Fruit fly (Drosophila melanogaster): ENCODE measurements around the gene CG4045.
A peak's percentile ranks its signal among the peaks of the same experiment; 100 is the strongest.

Gene CG4045

dm6 chrX:2123013-2123964, 47.6 kb upstream of the CG4045 start, which contains the start of gene ph-d (continued):
- TF ChIP-seq slou (GFP tag; optimal IDR thresholded peaks at IDR 0.05) (no peak), CG10431 (GFP tag; optimal IDR thresholded peaks at IDR 0.05) (peak; percentile 36), CG1024 (GFP tag; IDR thresholded peaks at IDR 0.05) (no peak), CG12769 (tag; optimal IDR thresholded peaks at IDR 0.05) (peak; percentile 98), unpg (GFP tag; optimal IDR thresholded peaks at IDR 0.05) (peak; percentile 54), HLH4C (GFP tag; IDR thresholded peaks at IDR 0.05; ENCODE audit: partially characterized antibody) (0 out of 3 replicates have a peak, but pooled peaks have one; percentile 33), pb (GFP tag; optimal IDR thresholded peaks at IDR 0.05) (peak; percentile 13), CG13296 (GFP tag; optimal IDR thresholded peaks at IDR 0.05) (peak; percentile 47), CG8765 (GFP tag; IDR thresholded peaks at IDR 0.05) (0 out of 2 replicates have a peak, but pooled peaks have one; percentile 12), Six4 (GFP tag; optimal IDR thresholded peaks at IDR 0.05) (no peak), CG34224 (GFP tag; IDR thresholded peaks at IDR 0.05; ENCODE audit: partially characterized antibody) (peak; percentile 23; the same call in 2 of the 3 replicates), ara (GFP tag; IDR thresholded peaks at IDR 0.05) (no peak), CG9817 (tag; optimal IDR thresholded peaks at IDR 0.05) (peak; percentile 13), esg (GFP tag; conservative IDR thresholded peaks at IDR 0.05) (0 out of 2 replicates have a peak, but pooled peaks have one; percentile 19), ro (GFP tag; IDR thresholded peaks at IDR 0.05) (no peak), dimm (GFP tag; IDR thresholded peaks at IDR 0.05) (no peak), CG12236 (GFP tag; optimal IDR thresholded peaks at IDR 0.05) (no peak), HLH54F (GFP tag; optimal IDR thresholded peaks at IDR 0.05) (no peak), Hsf (GFP tag; optimal IDR thresholded peaks at IDR 0.05) (peak; percentile 29), br (optimal IDR thresholded peaks at IDR 0.05) (no peak), Vsx1 (GFP tag; optimal IDR thresholded peaks at IDR 0.05) (no peak), kni (GFP tag; optimal IDR thresholded peaks at IDR 0.05) (peak; percentile 99), Spps (tag; optimal IDR thresholded peaks at IDR 0.05) (no peak), CG6272 (GFP tag; IDR thresholded peaks at IDR 0.05) (no peak), Rx (GFP tag; IDR thresholded peaks at IDR 0.05) (peak; percentile 19; the same call in 1 of the 2 replicates), CG3407 (GFP tag; optimal IDR thresholded peaks at IDR 0.05) (peak; percentile 25), Sry-δ (GFP tag; optimal IDR thresholded peaks at IDR 0.05) (no peak), bab2 (GFP tag; optimal IDR thresholded peaks at IDR 0.05) (peak; percentile 7), Hr51 (GFP tag; optimal IDR thresholded peaks at IDR 0.05) (peak; percentile 43 to 53), Gsc (GFP tag; IDR thresholded peaks at IDR 0.05) (no peak), luna (GFP tag; optimal IDR thresholded peaks at IDR 0.05) (no peak), BEAF-32 (GFP tag; optimal IDR thresholded peaks at IDR 0.05) (no peak), CG17328 (GFP tag; IDR thresholded peaks at IDR 0.05) (peak; percentile 38), Ssrp (tag; optimal IDR thresholded peaks at IDR 0.05) (peak; percentile 47), Pdp1 (GFP tag; optimal IDR thresholded peaks at IDR 0.05) (peak in 1 of 2 experiments; percentile 27), Hey (tag; optimal IDR thresholded peaks at IDR 0.05) (peak; percentile 43), phol (tag; optimal IDR thresholded peaks at IDR 0.05) (peak; percentile 51), wdn (GFP tag; IDR thresholded peaks at IDR 0.05) (0 out of 2 replicates have a peak, but pooled peaks have one; percentile 5), CG11696 (GFP tag; IDR thresholded peaks at IDR 0.05) (0 out of 2 replicates have a peak, but pooled peaks have one; percentile 31), CG32772 (GFP tag; IDR thresholded peaks at IDR 0.05) (0 out of 2 replicates have a peak, but pooled peaks have one; percentile 6), sens-2 (GFP tag; IDR thresholded peaks at IDR 0.05) (no peak), cas (GFP tag; IDR thresholded peaks at IDR 0.05) (0 out of 2 replicates have a peak, but pooled peaks have one; percentile 11), wek (GFP tag; optimal IDR thresholded peaks at IDR 0.05) (no peak), CG33213 (GFP tag; optimal IDR thresholded peaks at IDR 0.05) (peak; percentile 27), CG5180 (GFP tag; optimal IDR thresholded peaks at IDR 0.05) (peak; percentile 45), H15 (GFP tag; IDR thresholded peaks at IDR 0.05) (0 out of 3 replicates have a peak, but pooled peaks have one; percentile 19), hbn (GFP tag; IDR thresholded peaks at IDR 0.05; ENCODE audit: partially characterized antibody) (no peak), CG5953 (GFP tag; IDR thresholded peaks at IDR 0.05) (no peak)

Data from whole organism, embryonic.